Fruit fly (Drosophila melanogaster) whole organism, adult: Measurements from ENCODE around the gene bol.
A peak's percentile ranks its signal among the peaks of the same experiment; 100 is the strongest.

ENCODE experiments used
- CG11617 ChIP-seq: fragments of 200-800 bp; sonication (Bioruptor generic); optimal IDR thresholded peaks from 2 replicates; lab custom pipeline; 2017; ENCODE audit warnings: mild to moderate bottlenecking, missing biosample characterization, missing genetic modification reagents, missing genetic modification characterization
- CG14711 ChIP-seq: fragments of 200-800 bp; sonication (Bioruptor generic); optimal IDR thresholded peaks from 2 replicates; lab custom pipeline; 2018; ENCODE audit warnings: missing biosample characterization, mild to moderate bottlenecking, missing genetic modification characterization, moderate library complexity
- CG1620 ChIP-seq: fragments of 200-800 bp; sonication (Bioruptor generic); optimal IDR thresholded peaks from 2 replicates; lab custom pipeline; 2016; ENCODE audit warnings: missing biosample characterization, missing genetic modification characterization
- CG7101 ChIP-seq: fragments of 200-800 bp; sonication (Bioruptor generic); optimal IDR thresholded peaks from 2 replicates; lab custom pipeline; 2018; ENCODE audit warnings: missing biosample characterization, mild to moderate bottlenecking, missing genetic modification characterization, moderate library complexity
- Clk ChIP-seq: fragments of 200-800 bp; sonication (Bioruptor generic); optimal IDR thresholded peaks from 2 replicates; lab custom pipeline; 2017; ENCODE audit warnings: missing biosample characterization, missing genetic modification characterization
- Crg-1 ChIP-seq: fragments of 200-800 bp; sonication (Bioruptor generic); optimal IDR thresholded peaks from 2 replicates; lab custom pipeline; 2016; ENCODE audit warnings: missing biosample characterization, missing genetic modification characterization
- Mnt ChIP-seq: fragments of 200-800 bp; sonication (Bioruptor generic); optimal IDR thresholded peaks from 2 replicates; lab custom pipeline; 2016; ENCODE audit warnings: missing biosample characterization, mild to moderate bottlenecking, missing genetic modification characterization
- bab1 ChIP-seq: fragments of 200-800 bp; sonication (Bioruptor generic); optimal IDR thresholded peaks from 3 replicates; lab custom pipeline; 2019; ENCODE audit warnings: missing biosample characterization, mild to moderate bottlenecking, missing genetic modification characterization, moderate library complexity
- cnc ChIP-seq, 2 experiments: fragments of >200 bp; optimal IDR thresholded peaks; 2 replicates each; lab custom pipeline; 2017
- kay ChIP-seq: fragments of 200-800 bp; sonication (Bioruptor generic); peaks from one replicate; lab custom pipeline; 2016; ENCODE audit warnings: missing biosample characterization, missing genetic modification characterization, borderline replicate concordance
- pad ChIP-seq: fragments of 200-800 bp; sonication (Bioruptor generic); optimal IDR thresholded peaks from 3 replicates; lab custom pipeline; 2017; ENCODE audit warnings: missing biosample characterization, missing genetic modification characterization, mild to moderate bottlenecking, moderate library complexity, missing genetic modification reagents
- tj ChIP-seq: fragments of 200-800 bp; sonication (Bioruptor generic); optimal IDR thresholded peaks from 3 replicates; lab custom pipeline; 2017; ENCODE audit warnings: missing biosample characterization, mild to moderate bottlenecking, missing genetic modification characterization, moderate library complexity
- toe ChIP-seq: fragments of 200-800 bp; sonication (Bioruptor generic); optimal IDR thresholded peaks from 2 replicates; lab custom pipeline; 2016; ENCODE audit warnings: missing biosample characterization, missing genetic modification characterization

dm6 chr3L:9113582-9114282 lies 20.5 kb downstream of the bol start:
- no peak for TF ChIP-seq kay (GFP tag; lab: Kevin White, UChicago)
- TF ChIP-seq Clk = no peak
- no peak for TF ChIP-seq bab1 (GFP tag; lab: Kevin White, UChicago)
- TF ChIP-seq tj (GFP tag; lab: Kevin White, UChicago) = no peak
- no peak for TF ChIP-seq pad (GFP tag; lab: Kevin White, UChicago)
- no peak for TF ChIP-seq Crg-1
- TF ChIP-seq toe (GFP tag; lab: Kevin White, UChicago) = no peak
- TF ChIP-seq CG7101 = no peak
- TF ChIP-seq cnc (optimal IDR thresholded peaks at IDR 0.05; lab: Kevin White, UChicago) = no peak
- TF ChIP-seq CG11617 (GFP tag; lab: Kevin White, UChicago) = no peak
- TF ChIP-seq CG14711 (tag; lab: Kevin White, UChicago) = no peak
- peak; percentile 2 for TF ChIP-seq Mnt
- no peak for TF ChIP-seq CG1620 (GFP tag; lab: Kevin White, UChicago)
